Worm (Caenorhabditis elegans): ENCODE data around the gene Y45F10C.2.

- no peak for TF ChIP-seq tab-1 (GFP tag; IDR thresholded peaks at IDR 0.05)
- no peak for TF ChIP-seq klf-2 (GFP tag; conservative IDR thresholded peaks at IDR 0.05)
- no peak for TF ChIP-seq flt-1 (GFP tag; IDR thresholded peaks at IDR 0.05)
- TF ChIP-seq cog-1 (tag; optimal IDR thresholded peaks at IDR 0.05): no peak
- TF ChIP-seq T22C8.4 (GFP tag; IDR thresholded peaks at IDR 0.05): no peak
These were observed 40.2 kb upstream of the Y45F10C.2 start for ce11 chrIV:13702681-13703080.
